Worm (Caenorhabditis elegans) whole organism, L4 larva: ENCODE results near the gene F52C12.6.

Experiments used
- F10B5.3 ChIP-seq: sonication (generic microtip); optimal IDR thresholded peaks from 2 replicates; lab custom pipeline; 2016; ENCODE audit warnings: mild to moderate bottlenecking, missing genetic modification characterization, missing compliant biosample characterization
- F49E8.2 ChIP-seq: sonication (generic microtip); optimal IDR thresholded peaks from 2 replicates; lab custom pipeline; 2016; ENCODE audit warnings: missing compliant biosample characterization, mild to moderate bottlenecking, missing genetic modification characterization, borderline replicate concordance
- T20F7.1 ChIP-seq: fragments of 200-800 bp; sonication (Bioruptor generic); optimal IDR thresholded peaks from 2 replicates; lab custom pipeline; 2018; ENCODE audit warnings: mild to moderate bottlenecking, missing genetic modification characterization, missing compliant biosample characterization
- Y105C5A.15 ChIP-seq: fragments of 200-800 bp; sonication (Bioruptor generic); IDR thresholded peaks from 2 replicates; pipeline ENCODE4 v1.3.6; 2022; ENCODE audit warnings: missing genetic modification characterization, missing compliant biosample characterization
- Y75B8A.6 ChIP-seq: fragments of 200-800 bp; sonication (Bioruptor generic); IDR thresholded peaks from 2 replicates; pipeline ENCODE4 v1.3.6; 2022; ENCODE audit warnings: missing genetic modification reagents, missing genetic modification characterization, missing compliant biosample characterization
- ZK546.5 ChIP-seq, 2 experiments: sonication (generic microtip); optimal IDR thresholded peaks; 2 replicates each; lab custom pipeline; 2017; ENCODE audit warnings: missing biosample characterization in 2 of 2, missing genetic modification characterization in 2 of 2
- aha-1 ChIP-seq: fragments of 150-350 bp; peaks from one replicate; lab custom pipeline; 2014; ENCODE audit warnings: missing biosample characterization, missing genetic modification characterization
- ama-1 ChIP-seq: fragments of 150-350 bp; optimal IDR thresholded peaks from 2 replicates; lab custom pipeline; 2014; ENCODE audit warnings: inconsistent platforms, mixed read lengths
- ceh-20 ChIP-seq: fragments of 200-800 bp; sonication (Bioruptor generic); IDR thresholded peaks from 2 replicates; pipeline ENCODE4 v1.3.6; 2022; ENCODE audit warnings: missing genetic modification reagents, missing genetic modification characterization, missing compliant biosample characterization
- ceh-32 ChIP-seq: sonication (generic microtip); optimal IDR thresholded peaks from 2 replicates; lab custom pipeline; 2016; ENCODE audit warnings: mild to moderate bottlenecking, missing genetic modification characterization, missing compliant biosample characterization; ENCODE audit not compliant: poor library complexity
- ceh-44 ChIP-seq: fragments of 200-800 bp; sonication (Bioruptor generic); IDR thresholded peaks from 2 replicates; pipeline ENCODE4 v1.3.6; 2022; ENCODE audit warnings: missing genetic modification reagents, missing genetic modification characterization, missing compliant biosample characterization
- ceh-62 ChIP-seq: sonication (generic microtip); optimal IDR thresholded peaks from 2 replicates; lab custom pipeline; 2017; ENCODE audit warnings: missing biosample characterization, missing genetic modification characterization
- ceh-82 ChIP-seq: sonication (generic microtip); optimal IDR thresholded peaks from 2 replicates; lab custom pipeline; 2017; ENCODE audit warnings: missing biosample characterization, missing genetic modification characterization
- ces-1 ChIP-seq: fragments of 150-350 bp; sonication (generic microtip); optimal IDR thresholded peaks from 4 replicates; lab custom pipeline; 2014; ENCODE audit warnings: missing biosample characterization, missing genetic modification reagents, missing genetic modification characterization
- cey-2 ChIP-seq: sonication (generic microtip); optimal IDR thresholded peaks from 3 replicates; lab custom pipeline; 2017; ENCODE audit warnings: missing genetic modification characterization, mild to moderate bottlenecking, missing compliant biosample characterization, antibody characterized with exemption, borderline replicate concordance; ENCODE audit not compliant: insufficient read depth
- ctbp-1 ChIP-seq: fragments of 200-800 bp; sonication (Bioruptor generic); IDR thresholded peaks from 2 replicates; pipeline ENCODE4 v1.3.6; 2022; ENCODE audit warnings: missing genetic modification reagents, missing genetic modification characterization, missing compliant biosample characterization
- daf-16 ChIP-seq, 3 experiments: sonication (generic microtip); optimal IDR thresholded peaks; 2 replicates each; lab custom pipeline; 2016 to 2017; ENCODE audit warnings: missing genetic modification characterization in 3 of 3, missing genetic modification reagents in 3 of 3, mild to moderate bottlenecking in 2 of 3, missing compliant biosample characterization in 2 of 3, missing biosample characterization in 1 of 3, moderate library complexity in 1 of 3
- dmd-6 ChIP-seq: fragments of 200-800 bp; sonication (Bioruptor generic); IDR thresholded peaks from 2 replicates; pipeline ENCODE4 v1.3.6; 2022; ENCODE audit warnings: missing genetic modification reagents, missing genetic modification characterization, missing compliant biosample characterization
- dmd-9 ChIP-seq: fragments of 200-800 bp; sonication (Bioruptor generic); IDR thresholded peaks from 2 replicates; pipeline ENCODE4 v1.3.6; 2022; ENCODE audit warnings: missing genetic modification reagents, missing genetic modification characterization, missing compliant biosample characterization
- dpl-1 ChIP-seq: fragments of 150-350 bp; optimal IDR thresholded peaks from 2 replicates; lab custom pipeline; 2014; ENCODE audit warnings: missing biosample characterization, missing genetic modification reagents, missing genetic modification characterization
- egl-27 ChIP-seq: sonication (generic microtip); optimal IDR thresholded peaks from 3 replicates; lab custom pipeline; 2017; ENCODE audit warnings: missing biosample characterization, missing genetic modification reagents, missing genetic modification characterization
- fos-1 ChIP-seq: fragments of 150-350 bp; optimal IDR thresholded peaks from 2 replicates; lab custom pipeline; 2014; ENCODE audit warnings: missing biosample characterization, missing genetic modification characterization
- hlh-11 ChIP-seq: fragments of 200-800 bp; sonication (Bioruptor generic); optimal IDR thresholded peaks from 2 replicates; lab custom pipeline; 2018; ENCODE audit warnings: mild to moderate bottlenecking, missing genetic modification characterization, missing compliant biosample characterization
- jun-1 ChIP-seq: fragments of 150-350 bp; optimal IDR thresholded peaks from 2 replicates; lab custom pipeline; 2014; ENCODE audit warnings: missing biosample characterization, missing genetic modification reagents, missing genetic modification characterization
- lim-7 ChIP-seq: fragments of 200-800 bp; sonication (Bioruptor generic); IDR thresholded peaks from 2 replicates; pipeline ENCODE4 v1.3.6; 2022; ENCODE audit warnings: missing genetic modification characterization, missing compliant biosample characterization
- lir-3 ChIP-seq: sonication (generic microtip); optimal IDR thresholded peaks from 2 replicates; lab custom pipeline; 2016; ENCODE audit warnings: mild to moderate bottlenecking, missing genetic modification characterization, missing compliant biosample characterization
- madf-9 ChIP-seq: fragments of 200-800 bp; sonication (Bioruptor generic); conservative IDR thresholded peaks from 2 replicates; pipeline ENCODE4 v1.3.6; 2022; ENCODE audit warnings: missing genetic modification reagents, missing genetic modification characterization, missing compliant biosample characterization
- mep-1 ChIP-seq: fragments of 150-350 bp; sonication (generic microtip); optimal IDR thresholded peaks from 3 replicates; lab custom pipeline; 2014; ENCODE audit warnings: missing biosample characterization, missing genetic modification characterization
- mxl-3 ChIP-seq: fragments of 200-800 bp; sonication (Bioruptor generic); optimal IDR thresholded peaks from 2 replicates; lab custom pipeline; 2018; ENCODE audit warnings: mild to moderate bottlenecking, missing genetic modification characterization, missing compliant biosample characterization
- nhr-10 ChIP-seq: fragments of 150-350 bp; optimal IDR thresholded peaks from 2 replicates; lab custom pipeline; 2014; ENCODE audit warnings: missing biosample characterization, missing genetic modification characterization
- nhr-102 ChIP-seq: sonication (generic microtip); optimal IDR thresholded peaks from 2 replicates; lab custom pipeline; 2016; ENCODE audit warnings: mild to moderate bottlenecking, missing genetic modification characterization, moderate library complexity, missing compliant biosample characterization
- nhr-111 ChIP-seq: fragments of 200-800 bp; sonication (Bioruptor generic); optimal IDR thresholded peaks from 2 replicates; lab custom pipeline; 2018; ENCODE audit warnings: mild to moderate bottlenecking, missing genetic modification characterization, missing compliant biosample characterization
- nhr-25 ChIP-seq: sonication (generic microtip); optimal IDR thresholded peaks from 2 replicates; lab custom pipeline; 2017; ENCODE audit warnings: missing genetic modification characterization, mild to moderate bottlenecking, missing compliant biosample characterization, antibody characterized with exemption, moderate library complexity, borderline replicate concordance; ENCODE audit not compliant: insufficient read depth
- nhr-41 ChIP-seq: fragments of 200-800 bp; sonication (Bioruptor generic); IDR thresholded peaks from 2 replicates; pipeline ENCODE4 v1.3.6; 2022; ENCODE audit warnings: missing genetic modification reagents, missing genetic modification characterization, missing compliant biosample characterization
- nhr-42 ChIP-seq: fragments of 200-800 bp; sonication (Bioruptor generic); IDR thresholded peaks from 2 replicates; pipeline ENCODE4 v1.3.6; 2022; ENCODE audit warnings: missing genetic modification characterization, missing compliant biosample characterization
- nhr-48 ChIP-seq: sonication (generic microtip); optimal IDR thresholded peaks from 2 replicates; lab custom pipeline; 2016; ENCODE audit warnings: mild to moderate bottlenecking, missing genetic modification characterization, missing compliant biosample characterization
- nhr-6 ChIP-seq: fragments of 150-350 bp; optimal IDR thresholded peaks from 2 replicates; lab custom pipeline; 2014; ENCODE audit warnings: missing biosample characterization, missing genetic modification characterization
- nhr-77 ChIP-seq: fragments of 150-350 bp; optimal IDR thresholded peaks from 2 replicates; lab custom pipeline; 2014; ENCODE audit warnings: missing biosample characterization, missing genetic modification characterization
- pqm-1 ChIP-seq: sonication (generic microtip); optimal IDR thresholded peaks from 2 replicates; lab custom pipeline; 2017; ENCODE audit warnings: missing biosample characterization, missing genetic modification characterization
- set-16 ChIP-seq: fragments of 200-800 bp; sonication (Bioruptor generic); IDR thresholded peaks from 2 replicates; pipeline ENCODE4 v1.3.6; 2022; ENCODE audit warnings: missing genetic modification reagents, missing genetic modification characterization, missing compliant biosample characterization
- snpc-1.2 ChIP-seq: fragments of 200-800 bp; sonication (Bioruptor generic); IDR thresholded peaks from 2 replicates; pipeline ENCODE4 v1.3.6; 2022; ENCODE audit warnings: missing genetic modification reagents, missing genetic modification characterization, missing compliant biosample characterization
- tra-1 ChIP-seq: fragments of 200-800 bp; sonication (Bioruptor generic); IDR thresholded peaks from 2 replicates; pipeline ENCODE4 v1.3.6; 2022; ENCODE audit warnings: missing genetic modification reagents, missing genetic modification characterization, missing compliant biosample characterization
- zfp-3 ChIP-seq: fragments of 200-800 bp; sonication (Bioruptor generic); conservative IDR thresholded peaks from 2 replicates; pipeline ENCODE4 v1.3.6; 2022; ENCODE audit warnings: missing genetic modification reagents, missing genetic modification characterization, missing compliant biosample characterization
- zip-11 ChIP-seq: fragments of 200-800 bp; sonication (Bioruptor generic); IDR thresholded peaks from 2 replicates; pipeline ENCODE4 v1.3.6; 2022; ENCODE audit warnings: missing genetic modification characterization, missing compliant biosample characterization
- ztf-7 ChIP-seq: fragments of 150-350 bp; optimal IDR thresholded peaks from 2 replicates; lab custom pipeline; 2014; ENCODE audit warnings: missing biosample characterization, missing genetic modification characterization

Gene F52C12.6

ce11 chrIV:1980961-1981446 lies 24.5 kb downstream of the F52C12.6 start, which contains the start of gene Y76B12C.6 (continued):
- no peak for TF ChIP-seq ZK546.5 (tag; optimal IDR thresholded peaks at IDR 0.05; lab: Kevin White, UChicago)
- no peak for TF ChIP-seq nhr-48 (tag; lab: Kevin White, UChicago)
- TF ChIP-seq T20F7.1 = no peak
- TF ChIP-seq nhr-41 = no peak
- TF ChIP-seq nhr-25 (tag; lab: Kevin White, UChicago) = no peak
- TF ChIP-seq zfp-3 (GFP tag; lab: Robert Waterston, UW) = no peak
- TF ChIP-seq nhr-6 (tag; lab: Kevin White, UChicago) = no peak
- no peak for TF ChIP-seq madf-9 (GFP tag; lab: Robert Waterston, UW)
- TF ChIP-seq ces-1 (GFP tag; lab: Kevin White, UChicago) = no peak
- TF ChIP-seq ceh-20 (GFP tag; lab: Robert Waterston, UW) = no peak
- no peak for TF ChIP-seq dmd-6 (GFP tag; lab: Robert Waterston, UW)
- TF ChIP-seq mep-1 (tag; lab: Kevin White, UChicago) = peak; percentile 2
- TF ChIP-seq Y105C5A.15 (GFP tag; lab: Robert Waterston, UW) = no peak
- TF ChIP-seq hlh-11 (tag; lab: Kevin White, UChicago) = no peak
- no peak for TF ChIP-seq mxl-3
- TF ChIP-seq snpc-1.2 = no peak
- TF ChIP-seq ceh-32 (tag; lab: Kevin White, UChicago) = no peak
- no peak for TF ChIP-seq nhr-77 (tag; lab: Kevin White, UChicago)
- no peak for TF ChIP-seq pqm-1 (tag; lab: Kevin White, UChicago)
- no peak for TF ChIP-seq ama-1 (lab: Kevin White, UChicago)
- TF ChIP-seq daf-16 (GFP tag; optimal IDR thresholded peaks at IDR 0.05; lab: Kevin White, UChicago) = no peak
- TF ChIP-seq daf-16 (tag; optimal IDR thresholded peaks at IDR 0.05; lab: Kevin White, UChicago) = peak; percentile 3
- no peak for TF ChIP-seq F49E8.2 (tag; lab: Kevin White, UChicago)
- TF ChIP-seq ctbp-1 = no peak
- TF ChIP-seq aha-1 (tag; lab: Kevin White, UChicago) = peak; percentile 51

- no peak for TF ChIP-seq ceh-82 (tag; lab: Kevin White, UChicago)
- no peak for TF ChIP-seq cey-2 (tag; lab: Kevin White, UChicago)
- TF ChIP-seq ceh-62 (tag; lab: Kevin White, UChicago) = no peak
- TF ChIP-seq dmd-9 (GFP tag; lab: Robert Waterston, UW) = no peak
- 0 out of 2 replicates have a peak, but pooled peaks have one; percentile 11 for TF ChIP-seq ctbp-1
- TF ChIP-seq zip-11 (GFP tag; lab: Robert Waterston, UW) = no peak
- TF ChIP-seq nhr-10 (tag; lab: Kevin White, UChicago) = no peak
- peak; percentile 91 for TF ChIP-seq aha-1 (tag; lab: Kevin White, UChicago)
- TF ChIP-seq dpl-1 (GFP tag; lab: Kevin White, UChicago) = no peak
- no peak for TF ChIP-seq fos-1 (tag; lab: Kevin White, UChicago)
- TF ChIP-seq ama-1 (lab: Kevin White, UChicago) = no peak
- no peak for TF ChIP-seq tra-1 (GFP tag; lab: Robert Waterston, UW)
- no peak for TF ChIP-seq lim-7 (GFP tag; lab: Robert Waterston, UW)
- peak; percentile 93 for TF ChIP-seq set-16 (GFP tag; lab: Robert Waterston, UW)
Observed at ce11 chrIV:1990843-1991339, 34.4 kb downstream of the F52C12.6 start.

DNA sequence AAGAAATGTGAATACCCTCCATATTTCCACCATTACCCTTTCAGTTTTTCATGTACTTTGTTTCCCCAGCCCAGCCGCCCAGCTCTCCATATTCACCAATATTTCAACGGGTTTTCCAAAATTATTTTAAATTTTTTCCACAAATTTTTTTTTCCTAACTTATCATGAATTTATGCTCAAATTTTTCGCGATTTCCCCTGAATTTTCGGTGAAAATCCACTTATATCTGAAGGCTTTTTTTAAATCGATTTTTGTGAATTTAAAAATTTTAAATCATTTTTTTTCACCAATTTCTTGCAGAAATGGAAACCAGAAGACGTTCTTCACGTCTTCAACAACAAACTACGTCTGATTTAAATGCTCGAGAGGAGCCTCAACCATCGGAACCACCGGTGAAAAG lies 36.3 kb downstream of the F52C12.6 start, which contains the start of gene xpc-1:
xpc-1 (plus strand) TSS at position 301 of the 400 bp plus-strand sequence.
- no peak for TF ChIP-seq Y75B8A.6 (GFP tag; lab: Robert Waterston, UW)
- TF ChIP-seq lir-3 (tag; lab: Kevin White, UChicago) = no peak
- TF ChIP-seq egl-27 (tag; lab: Kevin White, UChicago) = no peak
- no peak for TF ChIP-seq ceh-44
- TF ChIP-seq Y105C5A.15 (GFP tag; lab: Robert Waterston, UW) = no peak
- no peak for TF ChIP-seq nhr-42
- no peak for TF ChIP-seq F49E8.2 (tag; lab: Kevin White, UChicago)
- TF ChIP-seq pqm-1 (tag; lab: Kevin White, UChicago) = no peak
- TF ChIP-seq jun-1 (tag; lab: Kevin White, UChicago) = no peak
- TF ChIP-seq nhr-102 (tag; lab: Kevin White, UChicago) = no peak
- no peak for TF ChIP-seq nhr-111 (GFP tag; lab: Kevin White, UChicago)
- TF ChIP-seq fos-1 (tag; lab: Kevin White, UChicago) = no peak
- no peak for TF ChIP-seq ceh-32 (tag; lab: Kevin White, UChicago)
- no peak for TF ChIP-seq ztf-7 (tag; lab: Kevin White, UChicago)
- no peak for TF ChIP-seq F10B5.3 (tag; lab: Kevin White, UChicago)
